Worm (Caenorhabditis elegans) whole organism, L4/young adult: Measurements from ENCODE around the gene srh-255.

Experiments used
- W03F9.2 ChIP-seq: fragments of 150-350 bp; optimal IDR thresholded peaks from 2 replicates; lab custom pipeline; 2014; ENCODE audit warnings: missing biosample characterization, missing genetic modification characterization
- dao-5 ChIP-seq: sonication (generic microtip); optimal IDR thresholded peaks from 2 replicates; lab custom pipeline; 2016; ENCODE audit warnings: missing genotype, missing genetic modification characterization, moderate library complexity, missing compliant biosample characterization
- him-1 ChIP-seq: sonication (generic microtip); optimal IDR thresholded peaks from 2 replicates; lab custom pipeline; 2016; ENCODE audit warnings: missing genotype, missing genetic modification reagents, missing genetic modification characterization, missing compliant biosample characterization

The srh-255 gene

ce11 chrV:17064676-17065075, at the start of gene srh-255:
Gene srh-255 (plus strand): TSS chrV:17064976.
- TF ChIP-seq him-1 (tag; lab: Kevin White, UChicago): no peak
- TF ChIP-seq dao-5 (tag; lab: Kevin White, UChicago): no peak
- TF ChIP-seq W03F9.2: no peak

ce11 chrV:17016787-17017186, 48.0 kb upstream of the srh-255 start, which contains the start of gene srh-97:
Gene srh-97 (plus strand): TSS chrV:17017087.
- TF ChIP-seq dao-5 (tag; lab: Kevin White, UChicago) (no peak), him-1 (tag; lab: Kevin White, UChicago) (no peak), W03F9.2 (no peak)

- TF ChIP-seq dao-5 (tag; lab: Kevin White, UChicago) (no peak), him-1 (tag; lab: Kevin White, UChicago) (no peak), W03F9.2 (no peak)
Observed at ce11 chrV:17019690-17020089, 45.1 kb upstream of the srh-255 start, which contains the start of gene F49H6.17. Gene F49H6.17 (plus strand): TSS chrV:17019990.

- no peak for TF ChIP-seq him-1 (tag; lab: Kevin White, UChicago)
- no peak for TF ChIP-seq W03F9.2
- TF ChIP-seq dao-5 (tag; lab: Kevin White, UChicago): no peak
Observed at ce11 chrV:17021361-17021760, 43.4 kb upstream of the srh-255 start, which contains the start of gene F49H6.12. Gene F49H6.12 (minus strand): TSS chrV:17021461.

- no peak for TF ChIP-seq dao-5 (tag; lab: Kevin White, UChicago)
- TF ChIP-seq him-1 (tag; lab: Kevin White, UChicago): no peak
- TF ChIP-seq W03F9.2: no peak
Observed at ce11 chrV:17022613-17023322, 42.0 kb upstream of the srh-255 start, which contains the start of the genes F49H6.8 and F49H6.5. Gene F49H6.8 (minus strand): TSS chrV:17022663. Gene F49H6.5 (plus strand): TSS chrV:17023241.

- no peak for TF ChIP-seq him-1 (tag; lab: Kevin White, UChicago)
- TF ChIP-seq W03F9.2: no peak
- no peak for TF ChIP-seq dao-5 (tag; lab: Kevin White, UChicago)
Observed at ce11 chrV:17026289-17026688, 38.5 kb upstream of the srh-255 start, which contains the start of gene F49H6.15. Gene F49H6.15 (minus strand): TSS chrV:17026389.

ce11 chrV:17030430-17030829, 34.3 kb upstream of the srh-255 start:
- TF ChIP-seq dao-5 (tag; lab: Kevin White, UChicago): no peak
- TF ChIP-seq W03F9.2: no peak
- TF ChIP-seq him-1 (tag; lab: Kevin White, UChicago): no peak

ce11 chrV:17035850-17036249, 28.9 kb upstream of the srh-255 start, which contains the start of gene srz-94:
Gene srz-94 (minus strand): TSS chrV:17035950.
- TF ChIP-seq dao-5 (tag; lab: Kevin White, UChicago) (no peak), W03F9.2 (no peak), him-1 (tag; lab: Kevin White, UChicago) (no peak)

ce11 chrV:17042263-17042662, 22.5 kb upstream of the srh-255 start, which contains the start of gene hpo-33:
Gene hpo-33 (plus strand): TSS chrV:17042563.
- no peak for TF ChIP-seq him-1 (tag; lab: Kevin White, UChicago)
- TF ChIP-seq dao-5 (tag; lab: Kevin White, UChicago): no peak
- TF ChIP-seq W03F9.2: no peak

ce11 chrV:17044500-17044899, 20.3 kb upstream of the srh-255 start, which contains the start of gene F28B1.2:
Gene F28B1.2 (plus strand): TSS chrV:17044800.
- TF ChIP-seq dao-5 (tag; lab: Kevin White, UChicago): no peak
- no peak for TF ChIP-seq him-1 (tag; lab: Kevin White, UChicago)
- TF ChIP-seq W03F9.2: no peak

- no peak for TF ChIP-seq W03F9.2
- no peak for TF ChIP-seq dao-5 (tag; lab: Kevin White, UChicago)
- TF ChIP-seq him-1 (tag; lab: Kevin White, UChicago): no peak
Observed at ce11 chrV:17059987-17060386, 4.8 kb upstream of the srh-255 start, which contains the start of gene sri-66. Gene sri-66 (plus strand): TSS chrV:17060287.

- TF ChIP-seq him-1 (tag; lab: Kevin White, UChicago): no peak
- no peak for TF ChIP-seq dao-5 (tag; lab: Kevin White, UChicago)
- no peak for TF ChIP-seq W03F9.2
Observed at ce11 chrV:17061585-17061984, 3.2 kb upstream of the srh-255 start, which contains the start of gene F28B1.9. Gene F28B1.9 (plus strand): TSS chrV:17061885.

ce11 chrV:17066634-17067033, 1.9 kb downstream of the srh-255 start:
- TF ChIP-seq dao-5 (tag; lab: Kevin White, UChicago) (no peak), him-1 (tag; lab: Kevin White, UChicago) (no peak), W03F9.2 (no peak)

ce11 chrV:17068839-17069238, 4.1 kb downstream of the srh-255 start, which contains the start of gene T05E12.8:
Gene T05E12.8 (plus strand): TSS chrV:17069139.
- no peak for TF ChIP-seq him-1 (tag; lab: Kevin White, UChicago)
- no peak for TF ChIP-seq W03F9.2
- no peak for TF ChIP-seq dao-5 (tag; lab: Kevin White, UChicago)
